Fruit fly (Drosophila melanogaster): ENCODE data around the gene CG31642.

CG31642 gene

DNA sequence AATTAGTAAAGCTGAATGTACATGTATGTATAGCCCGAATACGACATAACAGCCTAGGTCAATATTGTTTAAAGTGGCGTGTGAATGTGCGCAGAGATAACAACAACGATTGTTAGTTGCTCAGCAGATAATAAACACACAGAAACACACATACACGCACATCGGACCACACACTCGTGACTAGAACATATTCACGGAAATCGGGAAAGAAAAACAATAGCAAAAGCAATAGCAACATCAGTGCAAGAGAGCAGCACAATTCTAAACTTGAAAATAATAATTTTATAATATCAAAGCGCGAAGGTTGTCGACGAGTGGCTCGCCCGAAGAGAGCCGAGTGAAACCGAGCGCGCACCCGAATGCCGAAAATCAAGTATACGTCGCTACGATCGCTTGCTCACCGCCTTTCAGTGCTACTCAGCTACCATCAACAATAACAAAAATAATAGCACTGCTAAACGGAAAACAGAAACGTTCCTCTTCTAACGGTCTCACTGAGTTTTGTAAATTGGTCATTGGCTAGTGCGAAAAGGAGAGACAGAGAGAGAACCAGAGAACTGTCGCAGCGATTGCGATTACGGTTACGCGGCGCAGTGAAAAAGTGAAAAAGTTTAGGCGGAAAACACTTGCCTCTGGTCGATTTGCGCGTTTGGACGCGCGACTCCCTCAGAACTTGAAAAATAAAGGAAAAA is 35.2 kb upstream of the CG31642 start (continued):
- TF ChIP-seq CG6791 (GFP tag; IDR thresholded peaks at IDR 0.05; ENCODE audit: partially characterized antibody) (0 out of 3 replicates have a peak, but pooled peaks have one; percentile 13), Nf-YB (GFP tag; optimal IDR thresholded peaks at IDR 0.05) (peak; percentile 18), CG32767 (GFP tag; IDR thresholded peaks at IDR 0.05) (0 out of 2 replicates have a peak, but pooled peaks have one; percentile 22), caup (GFP tag; optimal IDR thresholded peaks at IDR 0.05; ENCODE audit: severe bottlenecking) (peak; percentile 55), CG18599 (GFP tag; optimal IDR thresholded peaks at IDR 0.05) (peak; percentile 25), Fer2 (tag; optimal IDR thresholded peaks at IDR 0.05) (peak; percentile 7), ci (GFP tag; IDR thresholded peaks at IDR 0.05) (peak; percentile 31; the same call in 1 of the 3 replicates), CG9932 (GFP tag; IDR thresholded peaks at IDR 0.05) (0 out of 2 replicates have a peak, but pooled peaks have one; percentile 7), NC2β (GFP tag; optimal IDR thresholded peaks at IDR 0.05) (peak; percentile 2), Rx (GFP tag; IDR thresholded peaks at IDR 0.05) (no peak), CG18764 (GFP tag; optimal IDR thresholded peaks at IDR 0.05) (no peak), CHES-1-like (GFP tag; optimal IDR thresholded peaks at IDR 0.05) (peak; percentile 0), scrt (GFP tag; optimal IDR thresholded peaks at IDR 0.05) (no peak), CG9817 (tag; optimal IDR thresholded peaks at IDR 0.05) (no peak), zen2 (GFP tag; IDR thresholded peaks at IDR 0.05; ENCODE audit: partially characterized antibody) (no peak), CG17912 (GFP tag; optimal IDR thresholded peaks at IDR 0.05) (peak; percentile 25), CG16813 (GFP tag; IDR thresholded peaks at IDR 0.05; ENCODE audit: partially characterized antibody) (no peak), Nf-YA (GFP tag; IDR thresholded peaks at IDR 0.05) (no peak), Trl (optimal IDR thresholded peaks at IDR 0.05) (peak; percentile 10 to 87), Trl (GFP tag; optimal IDR thresholded peaks at IDR 0.05) (no peak), MTF-1 (GFP tag; optimal IDR thresholded peaks at IDR 0.05; ENCODE audit: borderline replicate concordance) (no peak), Hey (tag; optimal IDR thresholded peaks at IDR 0.05) (peak; percentile 73), cwo (GFP tag; optimal IDR thresholded peaks at IDR 0.05) (peak; percentile 89), CG31388 (GFP tag; optimal IDR thresholded peaks at IDR 0.05) (no peak), CG13894 (tag; optimal IDR thresholded peaks at IDR 0.05) (peak; percentile 55), CG4707 (GFP tag; optimal IDR thresholded peaks at IDR 0.05) (no peak), CG12769 (tag; optimal IDR thresholded peaks at IDR 0.05) (peak; percentile 70), peb (GFP tag; IDR thresholded peaks at IDR 0.05) (no peak), Deaf1 (tag; optimal IDR thresholded peaks at IDR 0.05) (peak; percentile 99), Adf1 (GFP tag; IDR thresholded peaks at IDR 0.05) (no peak; the same call in 1 of the 2 replicates), CG17612 (GFP tag; IDR thresholded peaks at IDR 0.05) (no peak), CG6765 (GFP tag; optimal IDR thresholded peaks at IDR 0.05) (peak; percentile 5), croc (GFP tag; conservative IDR thresholded peaks at IDR 0.05) (no peak), CG34376 (GFP tag; optimal IDR thresholded peaks at IDR 0.05) (peak; percentile 95), CG9727 (GFP tag; optimal IDR thresholded peaks at IDR 0.05) (no peak), Rfx (GFP tag; IDR thresholded peaks at IDR 0.05) (peak; percentile 10; the same call in 1 of the 2 replicates), BtbVII (GFP tag; optimal IDR thresholded peaks at IDR 0.05) (no peak), CG32772 (GFP tag; IDR thresholded peaks at IDR 0.05) (no peak), CG13424 (tag; optimal IDR thresholded peaks at IDR 0.05) (peak; percentile 7), chinmo (GFP tag; IDR thresholded peaks at IDR 0.05; ENCODE audit: partially characterized antibody) (peak; percentile 96; the same call in 3 of the 4 replicates), D (optimal IDR thresholded peaks at IDR 0.05) (no peak), D (GFP tag; optimal IDR thresholded peaks at IDR 0.05) (no peak), Ets65A (GFP tag) (peak; percentile 60), CG30431 (GFP tag; optimal IDR thresholded peaks at IDR 0.05) (no peak), CG10543 (GFP tag; optimal IDR thresholded peaks at IDR 0.05) (peak; percentile 95), CG14050 (GFP tag; IDR thresholded peaks at IDR 0.05) (no peak), Lhr (GFP tag; optimal IDR thresholded peaks at IDR 0.05) (no peak), CG12071 (GFP tag; optimal IDR thresholded peaks at IDR 0.05) (peak; percentile 55), Sox102F (GFP tag; optimal IDR thresholded peaks at IDR 0.05) (peak; percentile 1)

Measured in whole organism, embryonic.